Fruit fly (Drosophila melanogaster) whole organism, wandering third instar larva: ENCODE results near the gene Als2.

Experiments used
- CG9705 ChIP-seq: fragments of 200-800 bp; sonication (Bioruptor generic); optimal IDR thresholded peaks from 2 replicates; lab custom pipeline; 2018; ENCODE audit warnings: missing biosample characterization, mild to moderate bottlenecking, missing genetic modification characterization
- CrebA ChIP-seq: fragments of 200-800 bp; sonication (Bioruptor generic); optimal IDR thresholded peaks from 2 replicates; lab custom pipeline; 2016; ENCODE audit warnings: missing biosample characterization, mild to moderate bottlenecking, missing genetic modification characterization, borderline replicate concordance
- Dfd ChIP-seq: fragments of >200 bp; optimal IDR thresholded peaks from 2 replicates; lab custom pipeline; 2017; ENCODE audit warnings: missing biosample characterization, missing genetic modification characterization
- Dif ChIP-seq: fragments of 200-275, 200-300 bp; sonication (Bioruptor generic); optimal IDR thresholded peaks from 2 replicates; lab custom pipeline; 2018; ENCODE audit warnings: missing biosample characterization, missing genetic modification characterization; ENCODE audit not compliant: partially characterized antibody
- HLH106 ChIP-seq: fragments of 200-800 bp; optimal IDR thresholded peaks from 3 replicates; lab custom pipeline; 2019; ENCODE audit warnings: missing biosample characterization, mild to moderate bottlenecking, missing genetic modification characterization, moderate library complexity
- Hr78 ChIP-seq: fragments of >200 bp; optimal IDR thresholded peaks from 2 replicates; lab custom pipeline; 2017; ENCODE audit warnings: missing biosample characterization, missing genetic modification characterization
- Hr83 ChIP-seq: fragments of 200-300 bp; sonication (Bioruptor generic); optimal IDR thresholded peaks from 2 replicates; lab custom pipeline; 2016; ENCODE audit warnings: missing biosample characterization, mild to moderate bottlenecking, missing genetic modification characterization, moderate library complexity; ENCODE audit not compliant: poor library complexity, severe bottlenecking
- Jra ChIP-seq: sonication (Bioruptor generic); optimal IDR thresholded peaks from 2 replicates; lab custom pipeline; 2016; ENCODE audit warnings: missing biosample characterization, missing genetic modification characterization
- Mio ChIP-seq: sonication (Bioruptor generic); optimal IDR thresholded peaks from 2 replicates; lab custom pipeline; 2016; ENCODE audit warnings: missing biosample characterization, missing genetic modification characterization
- N ChIP-seq: fragments of >200 bp; optimal IDR thresholded peaks from 2 replicates; lab custom pipeline; 2018; ENCODE audit warnings: missing biosample characterization, missing external identifiers, missing genetic modification characterization
- OdsH ChIP-seq: fragments of 200-800 bp; sonication (Bioruptor generic); optimal IDR thresholded peaks from 2 replicates; lab custom pipeline; 2016; ENCODE audit warnings: missing biosample characterization, mild to moderate bottlenecking, missing genetic modification characterization
- Rel ChIP-seq, 2 experiments: fragments of 200-800 bp; sonication (Bioruptor generic) in 1 of 2; optimal IDR thresholded peaks; 2 replicates in 1 of 2; 3 replicates in 1 of 2; lab custom pipeline; 2016 to 2019; ENCODE audit warnings: mild to moderate bottlenecking in 2 of 2, missing biosample characterization in 2 of 2, missing genetic modification characterization in 2 of 2, moderate library complexity in 1 of 2
- br ChIP-seq: fragments of 200-800 bp; sonication (Bioruptor generic); optimal IDR thresholded peaks from 2 replicates; lab custom pipeline; 2016; ENCODE audit warnings: missing biosample characterization, missing genetic modification characterization
- brk ChIP-seq: fragments of 200-800 bp; sonication (Bioruptor generic); optimal IDR thresholded peaks from 2 replicates; lab custom pipeline; 2016; ENCODE audit warnings: missing biosample characterization, mild to moderate bottlenecking, missing genetic modification characterization
- dl ChIP-seq, 2 experiments: fragments of 175-275, 200-275 bp in 1 of 2; fragments of 200-275 bp in 1 of 2; sonication (Bioruptor generic); optimal IDR thresholded peaks; lab custom pipeline; 2018; ENCODE audit warnings: mild to moderate bottlenecking in 2 of 2, missing biosample characterization in 2 of 2, missing genetic modification characterization in 2 of 2, moderate library complexity in 2 of 2; ENCODE audit not compliant: partially characterized antibody in 2 of 2, insufficient read depth in 1 of 2
- dsf ChIP-seq: sonication (Bioruptor generic); optimal IDR thresholded peaks from 2 replicates; lab custom pipeline; 2016; ENCODE audit warnings: missing biosample characterization, missing genetic modification characterization, borderline replicate concordance
- ey ChIP-seq: fragments of 200-800 bp; sonication (Bioruptor generic); optimal IDR thresholded peaks from 2 replicates; lab custom pipeline; 2016; ENCODE audit warnings: missing biosample characterization, missing genetic modification characterization
- foxo ChIP-seq, 2 experiments: fragments of 200-800 bp; sonication (Bioruptor generic); optimal IDR thresholded peaks; 2 replicates in 1 of 2; 3 replicates in 1 of 2; lab custom pipeline; 2016 to 2017; ENCODE audit warnings: missing biosample characterization in 2 of 2, missing genetic modification characterization in 2 of 2
- fru ChIP-seq: fragments of 200-800 bp; sonication (Bioruptor generic); optimal IDR thresholded peaks from 3 replicates; lab custom pipeline; 2016; ENCODE audit warnings: missing biosample characterization, mild to moderate bottlenecking, missing genetic modification characterization
- h ChIP-seq: fragments of 200-800 bp; sonication (Bioruptor generic); optimal IDR thresholded peaks from 3 replicates; lab custom pipeline; 2016; ENCODE audit warnings: missing biosample characterization, mild to moderate bottlenecking, missing genetic modification characterization
- lola ChIP-seq: fragments of >200 bp; optimal IDR thresholded peaks from 2 replicates; lab custom pipeline; 2017; ENCODE audit warnings: missing biosample characterization, missing genetic modification characterization
- pan ChIP-seq: fragments of >200 bp; optimal IDR thresholded peaks from 2 replicates; lab custom pipeline; 2017
- psq ChIP-seq: fragments of 200-800 bp; sonication (Bioruptor generic); optimal IDR thresholded peaks from 3 replicates; lab custom pipeline; 2017; ENCODE audit warnings: missing biosample characterization, mild to moderate bottlenecking, missing genetic modification characterization, moderate library complexity
- rgr ChIP-seq: fragments of 200-800 bp; sonication (Bioruptor generic); optimal IDR thresholded peaks from 3 replicates; lab custom pipeline; 2016; ENCODE audit warnings: missing biosample characterization, mild to moderate bottlenecking, missing genetic modification characterization
- sage ChIP-seq: fragments of 200-800 bp; sonication (Bioruptor generic); optimal IDR thresholded peaks from 2 replicates; lab custom pipeline; 2016; ENCODE audit warnings: missing biosample characterization, mild to moderate bottlenecking, missing genetic modification characterization
- sv ChIP-seq: fragments of 200-800 bp; sonication (Bioruptor generic); optimal IDR thresholded peaks from 3 replicates; lab custom pipeline; 2016; ENCODE audit warnings: missing biosample characterization, missing genetic modification characterization
- tai ChIP-seq: sonication (Bioruptor generic); optimal IDR thresholded peaks from 2 replicates; lab custom pipeline; 2016; ENCODE audit warnings: missing biosample characterization, missing genetic modification characterization
- usp ChIP-seq: fragments of >200 bp; optimal IDR thresholded peaks from 2 replicates; lab custom pipeline; 2017; ENCODE audit warnings: missing biosample characterization, missing genetic modification characterization
- woc ChIP-seq: sonication (Bioruptor generic); optimal IDR thresholded peaks from 2 replicates; lab custom pipeline; 2016; ENCODE audit warnings: missing biosample characterization, mild to moderate bottlenecking, missing genetic modification characterization

Gene Als2

dm6 chr3L:21639059-21639458 lies 40.5 kb downstream of the Als2 start, which contains the start of gene CG32445:
TSS of gene CG32445 (plus strand) at chr3L:21639359.
- TF ChIP-seq sv (no peak), Dif (GFP tag; lab: Kevin White, UChicago) (no peak), ey (GFP tag; lab: Kevin White, UChicago) (no peak), woc (GFP tag; lab: Kevin White, UChicago) (no peak), foxo (GFP tag; optimal IDR thresholded peaks at IDR 0.05; lab: Kevin White, UChicago) (no peak), Hr78 (GFP tag; lab: Kevin White, UChicago) (no peak), Rel (GFP tag; optimal IDR thresholded peaks at IDR 0.05; lab: Kevin White, UChicago) (no peak), Rel (tag; optimal IDR thresholded peaks at IDR 0.05; lab: Kevin White, UChicago) (no peak), CG9705 (GFP tag; lab: Kevin White, UChicago) (no peak)

dm6 chr3L:21636265-21636993 lies 43.1 kb downstream of the Als2 start, which contains the start of gene CG32444:
TSS of gene CG32444 (plus strand) at chr3L:21636947.
- TF ChIP-seq tai (GFP tag; lab: Kevin White, UChicago) (no peak), woc (GFP tag; lab: Kevin White, UChicago) (no peak)

- no peak for TF ChIP-seq br (GFP tag; lab: Kevin White, UChicago)
- no peak for TF ChIP-seq CrebA (GFP tag; lab: Kevin White, UChicago)
- no peak for TF ChIP-seq foxo (GFP tag; optimal IDR thresholded peaks at IDR 0.05; lab: Kevin White, UChicago)
- TF ChIP-seq Dif (GFP tag; lab: Kevin White, UChicago) = no peak
- TF ChIP-seq h (GFP tag; lab: Kevin White, UChicago) = no peak
- no peak for TF ChIP-seq Dfd (GFP tag; lab: Kevin White, UChicago)
- no peak for TF ChIP-seq psq (GFP tag; lab: Kevin White, UChicago)
- TF ChIP-seq Mio (GFP tag; lab: Kevin White, UChicago) = no peak
- no peak for TF ChIP-seq usp (GFP tag; lab: Kevin White, UChicago)
- no peak for TF ChIP-seq Hr78 (GFP tag; lab: Kevin White, UChicago)
- TF ChIP-seq dsf (GFP tag; lab: Kevin White, UChicago) = no peak
- TF ChIP-seq pan (lab: Kevin White, UChicago) = no peak
- no peak for TF ChIP-seq Rel (GFP tag; optimal IDR thresholded peaks at IDR 0.05; lab: Kevin White, UChicago)
- no peak for TF ChIP-seq Rel (tag; optimal IDR thresholded peaks at IDR 0.05; lab: Kevin White, UChicago)
- no peak for TF ChIP-seq rgr (GFP tag; lab: Kevin White, UChicago)
- TF ChIP-seq dl (GFP tag; optimal IDR thresholded peaks at IDR 0.05; lab: Kevin White, UChicago; ENCODE audit: insufficient read depth in 1 of 2, partially characterized antibody in 2 of 2) = no peak
- TF ChIP-seq OdsH (GFP tag; lab: Kevin White, UChicago) = no peak
Measured at dm6 chr3L:21635208-21635607, 44.3 kb downstream of the Als2 start, which contains the start of gene ORMDL. TSS of gene ORMDL (plus strand) at chr3L:21635305.

DNA sequence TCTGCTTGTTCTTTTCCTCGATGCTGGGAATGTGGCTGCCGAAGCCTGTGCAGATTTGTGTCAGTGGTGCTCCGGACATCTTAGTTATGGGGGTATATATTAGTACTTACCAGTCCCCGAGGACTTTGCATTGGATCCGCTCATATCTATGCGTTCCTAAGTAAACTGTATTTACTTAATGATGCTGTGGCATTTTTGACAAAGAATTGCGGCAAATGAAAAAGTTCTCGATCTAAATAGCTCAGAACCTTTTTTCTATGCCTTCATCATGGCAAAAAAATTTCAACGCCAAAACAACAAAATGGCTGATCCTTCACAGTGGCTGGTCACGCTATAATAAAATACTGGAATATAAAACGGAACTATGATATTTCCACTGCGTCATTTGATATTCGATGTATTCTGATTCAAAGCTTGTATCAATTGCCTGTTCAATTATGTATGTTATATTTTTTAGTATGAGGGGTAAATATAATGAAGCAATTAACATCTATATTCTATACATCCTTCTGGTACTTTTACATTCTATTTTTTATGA lies 45.3 kb downstream of the Als2 start, which contains the start of gene MED1:
Gene MED1 (minus strand): TSS at position 295 of the 538 bp plus-strand sequence.
- peak; percentile 55 for TF ChIP-seq lola (GFP tag; lab: Kevin White, UChicago)
- TF ChIP-seq dl (GFP tag; optimal IDR thresholded peaks at IDR 0.05; lab: Kevin White, UChicago; ENCODE audit: insufficient read depth in 1 of 2, partially characterized antibody in 2 of 2) = no peak
- no peak for TF ChIP-seq fru (GFP tag; lab: Kevin White, UChicago)
- TF ChIP-seq woc (GFP tag; lab: Kevin White, UChicago) = peak; percentile 30
- no peak for TF ChIP-seq OdsH (GFP tag; lab: Kevin White, UChicago)
- TF ChIP-seq brk (GFP tag; lab: Kevin White, UChicago) = no peak
- no peak for TF ChIP-seq tai (GFP tag; lab: Kevin White, UChicago)
- peak; percentile 23 for TF ChIP-seq HLH106 (tag; lab: Kevin White, UChicago)
- TF ChIP-seq N (GFP tag; lab: Kevin White, UChicago) = peak; percentile 57
- no peak for TF ChIP-seq rgr (GFP tag; lab: Kevin White, UChicago)
- no peak for TF ChIP-seq h (GFP tag; lab: Kevin White, UChicago)
- no peak for TF ChIP-seq Dif (GFP tag; lab: Kevin White, UChicago)

DNA sequence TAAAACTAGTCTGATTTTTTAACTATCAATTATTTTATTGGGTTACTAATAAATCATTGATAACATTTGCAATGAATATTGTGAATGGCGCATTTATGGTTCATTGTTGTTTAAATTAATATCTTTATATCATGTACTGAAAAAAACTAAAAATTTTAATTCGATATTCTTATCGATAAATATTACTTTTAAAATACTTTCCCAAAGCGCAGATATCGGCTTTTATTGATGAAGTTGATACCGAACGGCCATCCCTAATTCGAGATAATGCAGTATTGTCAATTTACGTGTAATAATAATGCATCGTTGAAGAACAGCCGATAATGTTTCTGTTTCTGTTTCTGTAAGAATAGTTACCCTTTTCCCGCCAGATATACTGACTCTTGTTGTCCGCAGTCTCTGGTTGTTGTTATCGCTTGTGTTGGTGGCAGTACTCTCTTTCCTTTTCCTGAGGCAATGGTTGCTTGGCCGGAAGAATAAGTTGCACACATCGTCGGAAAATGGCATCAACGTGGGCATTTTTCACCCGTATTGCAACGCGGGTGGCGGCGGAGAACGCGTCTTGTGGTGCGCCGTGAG lies 53.4 kb downstream of the Als2 start:
- TF ChIP-seq Dfd (GFP tag; lab: Kevin White, UChicago) (no peak), Hr83 (GFP tag; lab: Kevin White, UChicago) (peak; percentile 42), Jra (GFP tag; lab: Kevin White, UChicago) (no peak), sage (GFP tag; lab: Kevin White, UChicago) (peak; percentile 38), tai (GFP tag; lab: Kevin White, UChicago) (no peak), br (GFP tag; lab: Kevin White, UChicago) (no peak), fru (GFP tag; lab: Kevin White, UChicago) (no peak), CrebA (GFP tag; lab: Kevin White, UChicago) (no peak), rgr (GFP tag; lab: Kevin White, UChicago) (no peak), woc (GFP tag; lab: Kevin White, UChicago) (peak; percentile 11)
